Fruit fly (Drosophila melanogaster): ENCODE results near the gene NijA.
A peak's percentile ranks its signal among the peaks of the same experiment; 100 is the strongest.

The NijA gene

DNA sequence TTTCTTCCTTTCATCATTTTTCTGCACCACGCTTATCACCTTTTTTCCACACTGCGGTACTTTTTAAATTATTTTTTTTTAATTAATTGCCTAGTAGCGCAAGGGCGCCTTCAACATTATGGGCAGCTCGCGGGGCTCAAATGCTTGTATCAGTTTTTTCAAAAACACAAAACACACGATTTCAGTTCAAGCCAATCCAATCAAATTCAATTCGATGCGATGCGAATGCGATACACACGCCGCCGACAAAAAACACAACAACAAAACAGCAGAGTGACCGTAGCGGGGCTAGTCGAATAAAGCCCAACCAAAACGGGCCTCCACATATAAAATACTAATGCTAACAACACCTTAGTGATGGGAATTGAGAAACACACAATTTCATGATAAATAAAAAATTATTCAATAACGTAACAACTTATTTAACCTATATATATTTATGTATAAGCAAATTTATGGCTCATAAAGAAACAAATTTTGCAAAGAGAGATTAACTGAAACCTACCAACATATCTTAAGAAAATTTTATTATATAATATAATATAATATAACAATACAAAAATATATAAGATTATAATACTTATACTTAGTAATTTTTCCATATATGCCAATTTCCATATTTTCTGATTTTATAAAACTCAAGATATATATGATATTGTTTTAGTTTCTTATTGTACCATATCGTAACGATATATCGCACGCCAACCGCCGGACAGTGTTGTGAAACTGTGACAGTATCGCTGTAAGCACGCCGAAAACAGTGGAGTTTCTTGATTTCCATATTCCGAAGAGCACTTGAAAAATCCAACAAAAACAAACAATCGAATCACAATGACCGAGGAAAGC lies 35.7 kb downstream of the NijA start, which contains the start of the genes CG32066 and CG8003 (continued):
- TF ChIP-seq CG17829 (tag; optimal IDR thresholded peaks at IDR 0.05): peak; percentile 64
- no peak for TF ChIP-seq CG10654 (GFP tag; optimal IDR thresholded peaks at IDR 0.05)
- no peak for TF ChIP-seq CG17912 (GFP tag; optimal IDR thresholded peaks at IDR 0.05)
- TF ChIP-seq cwo (GFP tag; optimal IDR thresholded peaks at IDR 0.05): peak; percentile 8
- no peak for TF ChIP-seq pho (GFP tag; optimal IDR thresholded peaks at IDR 0.05)
- 0 out of 3 replicates have a peak, but pooled peaks have one; percentile 15 for TF ChIP-seq CG11695 (GFP tag; IDR thresholded peaks at IDR 0.05)
- TF ChIP-seq Scr (GFP tag; IDR thresholded peaks at IDR 0.05; ENCODE audit: partially characterized antibody): peak; percentile 91
- peak; percentile 50 for TF ChIP-seq CG13424 (tag; optimal IDR thresholded peaks at IDR 0.05)
- TF ChIP-seq Adf1 (GFP tag; IDR thresholded peaks at IDR 0.05): no peak
- no peak for TF ChIP-seq CG9876 (GFP tag; optimal IDR thresholded peaks at IDR 0.05)
- TF ChIP-seq CG5245 (GFP tag; optimal IDR thresholded peaks at IDR 0.05): no peak
- TF ChIP-seq tna (GFP tag; IDR thresholded peaks at IDR 0.05; ENCODE audit: partially characterized antibody): peak; percentile 86
- TF ChIP-seq hth (optimal IDR thresholded peaks at IDR 0.05): no peak
- TF ChIP-seq jigr1 (GFP tag; IDR thresholded peaks at IDR 0.05): no peak
- TF ChIP-seq CG4404 (GFP tag; IDR thresholded peaks at IDR 0.05): no peak
- TF ChIP-seq MBD-R2 (GFP tag; IDR thresholded peaks at IDR 0.05): peak; percentile 61
- TF ChIP-seq Trl (optimal IDR thresholded peaks at IDR 0.05): no peak
- no peak for TF ChIP-seq Trl (GFP tag; optimal IDR thresholded peaks at IDR 0.05)
- no peak for TF ChIP-seq Nf-YA (GFP tag; IDR thresholded peaks at IDR 0.05)
- peak in 1 of 2 experiments; percentile 24 for TF ChIP-seq Eip74EF (GFP tag; optimal IDR thresholded peaks at IDR 0.05)
- peak; percentile 25 for TF ChIP-seq phol (tag; optimal IDR thresholded peaks at IDR 0.05)
- TF ChIP-seq Dref (GFP tag; IDR thresholded peaks at IDR 0.05): no peak
- TF ChIP-seq Awh (GFP tag; IDR thresholded peaks at IDR 0.05): no peak
- TF ChIP-seq Doc2 (GFP tag; IDR thresholded peaks at IDR 0.05): no peak
- no peak for TF ChIP-seq CG15479 (GFP tag; optimal IDR thresholded peaks at IDR 0.05)
- TF ChIP-seq amos (GFP tag; IDR thresholded peaks at IDR 0.05; ENCODE audit: partially characterized antibody): peak; percentile 97
- peak; percentile 92 for TF ChIP-seq knrl (GFP tag; IDR thresholded peaks at IDR 0.05; ENCODE audit: partially characterized antibody)
- TF ChIP-seq Optix (GFP tag; IDR thresholded peaks at IDR 0.05): peak; percentile 29; the same call in 1 of the 3 replicates
- peak; percentile 55 for TF ChIP-seq Rfx (GFP tag; IDR thresholded peaks at IDR 0.05)
- no peak; the same call in 2 of the 3 replicates for TF ChIP-seq B-H1 (GFP tag; IDR thresholded peaks at IDR 0.05)
- peak in 1 of 3 experiments; percentile 47 for TF ChIP-seq Stat92E (GFP tag; optimal IDR thresholded peaks at IDR 0.05)
- TF ChIP-seq lola (GFP tag; optimal IDR thresholded peaks at IDR 0.05): peak in 1 of 3 experiments; percentile 58
- no peak for TF ChIP-seq dati (GFP tag; IDR thresholded peaks at IDR 0.05)
- TF ChIP-seq Six4 (GFP tag; optimal IDR thresholded peaks at IDR 0.05): no peak
- peak; percentile 90 for TF ChIP-seq CG13287 (GFP tag; IDR thresholded peaks at IDR 0.05; ENCODE audit: partially characterized antibody)
- peak; percentile 15 for TF ChIP-seq Sox102F (GFP tag; optimal IDR thresholded peaks at IDR 0.05)
- TF ChIP-seq Ada2b (GFP tag; IDR thresholded peaks at IDR 0.05): peak; percentile 14; the same call in 1 of the 2 replicates
- no peak for TF ChIP-seq fru (optimal IDR thresholded peaks at IDR 0.05)
- no peak for TF ChIP-seq crp (GFP tag; optimal IDR thresholded peaks at IDR 0.05)
- peak; percentile 41 for TF ChIP-seq sug (tag; optimal IDR thresholded peaks at IDR 0.05)
- peak; percentile 70 for TF ChIP-seq Nf-YC (tag; optimal IDR thresholded peaks at IDR 0.05)
- TF ChIP-seq inv (GFP tag; IDR thresholded peaks at IDR 0.05; ENCODE audit: partially characterized antibody): peak; percentile 96
- no peak for TF ChIP-seq stc (GFP tag; IDR thresholded peaks at IDR 0.05)
- TF ChIP-seq Ets65A (GFP tag): peak; percentile 89
- TF ChIP-seq CG10959 (GFP tag; IDR thresholded peaks at IDR 0.05): no peak
- TF ChIP-seq CG34224 (GFP tag; IDR thresholded peaks at IDR 0.05; ENCODE audit: partially characterized antibody): peak; percentile 91
- peak; percentile 84 for TF ChIP-seq BEAF-32 (GFP tag; optimal IDR thresholded peaks at IDR 0.05)
- no peak for TF ChIP-seq Myb (GFP tag; optimal IDR thresholded peaks at IDR 0.05)
- TF ChIP-seq H2.0 (GFP tag; IDR thresholded peaks at IDR 0.05): no peak; the same call in 1 of the 2 replicates
